Fruit fly (Drosophila melanogaster) ovary, adult (tissue): ENCODE results near the gene CG15414.

Experiments used
- CG17801 ChIP-seq: fragments of 200-800 bp; optimal IDR thresholded peaks from 2 replicates; lab custom pipeline; 2019; ENCODE audit warnings: missing biosample characterization, mild to moderate bottlenecking, missing genetic modification characterization, moderate library complexity; ENCODE audit not compliant: partially characterized antibody

CG15414 gene

dm6 chr2L:3440322-3440721, 50.5 kb downstream of the CG15414 start:
- TF ChIP-seq CG17801 (GFP tag; lab: Kevin White, UChicago), result no peak

- TF ChIP-seq CG17801 (GFP tag; lab: Kevin White, UChicago), result no peak
Measured at dm6 chr2L:3439502-3439901, 51.4 kb downstream of the CG15414 start.

- TF ChIP-seq CG17801 (GFP tag; lab: Kevin White, UChicago), result no peak
Measured at dm6 chr2L:3438078-3438477, 52.8 kb downstream of the CG15414 start.

- TF ChIP-seq CG17801 (GFP tag; lab: Kevin White, UChicago), result no peak
Measured at dm6 chr2L:3437068-3437467, 53.8 kb downstream of the CG15414 start.

- TF ChIP-seq CG17801 (GFP tag; lab: Kevin White, UChicago), result no peak
Measured at dm6 chr2L:3436347-3436746, 54.5 kb downstream of the CG15414 start.

dm6 chr2L:3435086-3435485, 55.8 kb downstream of the CG15414 start:
- no peak for TF ChIP-seq CG17801 (GFP tag; lab: Kevin White, UChicago)
